Fruit fly (Drosophila melanogaster): ENCODE measurements around the gene tomboy20.

tomboy20 gene

dm6 chr3R:10747650-10748049, 11.9 kb upstream of the tomboy20 start (continued):
- peak; percentile 45 for TF ChIP-seq CG2120 (GFP tag; optimal IDR thresholded peaks at IDR 0.05)
- TF ChIP-seq prd (optimal IDR thresholded peaks at IDR 0.05), result no peak
- TF ChIP-seq prd (GFP tag; IDR thresholded peaks at IDR 0.05), result 0 out of 3 replicates have a peak, but pooled peaks have one; percentile 11
- no peak for TF ChIP-seq CG9215 (GFP tag; IDR thresholded peaks at IDR 0.05)
- no peak for TF ChIP-seq CG6854 (GFP tag; optimal IDR thresholded peaks at IDR 0.05)
- peak; percentile 36 for TF ChIP-seq Fer3 (tag; optimal IDR thresholded peaks at IDR 0.05)
- no peak for TF ChIP-seq ssp (GFP tag; IDR thresholded peaks at IDR 0.05)
- TF ChIP-seq CG4730 (GFP tag; IDR thresholded peaks at IDR 0.05), result no peak
- TF ChIP-seq mam (GFP tag; optimal IDR thresholded peaks at IDR 0.05), result peak; percentile 19
- TF ChIP-seq stc (GFP tag; IDR thresholded peaks at IDR 0.05), result 0 out of 2 replicates have a peak, but pooled peaks have one; percentile 13

dm6 chr3R:10726714-10727113, 9.0 kb downstream of the tomboy20 start:
- no peak for TF ChIP-seq CG14050 (GFP tag; IDR thresholded peaks at IDR 0.05)
- no peak for TF ChIP-seq vfl (GFP tag; optimal IDR thresholded peaks at IDR 0.05)
- TF ChIP-seq CG3281 (GFP tag; optimal IDR thresholded peaks at IDR 0.05), result peak; percentile 24
- TF ChIP-seq CG15514 (GFP tag; optimal IDR thresholded peaks at IDR 0.05), result peak; percentile 9
- peak; percentile 58 for TF ChIP-seq lab (GFP tag; optimal IDR thresholded peaks at IDR 0.05)
- TF ChIP-seq Meics (GFP tag; optimal IDR thresholded peaks at IDR 0.05), result peak; percentile 7
- no peak for TF ChIP-seq ttk (GFP tag; IDR thresholded peaks at IDR 0.05)
- 0 out of 2 replicates have a peak, but pooled peaks have one; percentile 23 for TF ChIP-seq sob (GFP tag; IDR thresholded peaks at IDR 0.05)
- TF ChIP-seq Rfx (GFP tag; IDR thresholded peaks at IDR 0.05), result 0 out of 2 replicates have a peak, but pooled peaks have one; percentile 30
- TF ChIP-seq CG18599 (GFP tag; optimal IDR thresholded peaks at IDR 0.05), result peak; percentile 68
- no peak for TF ChIP-seq cad (GFP tag; optimal IDR thresholded peaks at IDR 0.05)

- TF ChIP-seq CG4730 (GFP tag; IDR thresholded peaks at IDR 0.05) (no peak), fd96Cb (tag; optimal IDR thresholded peaks at IDR 0.05) (no peak), CG5180 (GFP tag; optimal IDR thresholded peaks at IDR 0.05) (no peak), oc (tag; optimal IDR thresholded peaks at IDR 0.05) (no peak), CG10462 (GFP tag; optimal IDR thresholded peaks at IDR 0.05) (no peak), grn (GFP tag; optimal IDR thresholded peaks at IDR 0.05) (no peak), CG1792 (GFP tag; optimal IDR thresholded peaks at IDR 0.05) (no peak), CG8359 (GFP tag; optimal IDR thresholded peaks at IDR 0.05; ENCODE audit: borderline replicate concordance) (no peak), CG3163 (GFP tag; optimal IDR thresholded peaks at IDR 0.05) (no peak), Sox102F (GFP tag; optimal IDR thresholded peaks at IDR 0.05) (no peak), CTCF (GFP tag; optimal IDR thresholded peaks at IDR 0.05) (no peak)
These were observed 21.3 kb downstream of the tomboy20 start, which contains the start of gene CG4073 for dm6 chr3R:10714498-10714897. Gene CG4073, plus strand, starts transcription at chr3R:10714798.

- TF ChIP-seq CG11504 (tag; optimal IDR thresholded peaks at IDR 0.05), result peak; percentile 81
- TF ChIP-seq hb (GFP tag; IDR thresholded peaks at IDR 0.05; ENCODE audit: partially characterized antibody), result no peak
These were observed 24.6 kb downstream of the tomboy20 start, which contains the start of gene CG14689 for dm6 chr3R:10711148-10711547. Gene CG14689, minus strand, starts transcription at chr3R:10711248.

dm6 chr3R:10709264-10709663, 26.5 kb downstream of the tomboy20 start, which contains the start of gene CG31373:
Gene CG31373, minus strand, starts transcription at chr3R:10709364.
- TF ChIP-seq dmrt99B (tag; optimal IDR thresholded peaks at IDR 0.05), result no peak
- no peak for TF ChIP-seq Lpt (GFP tag; optimal IDR thresholded peaks at IDR 0.05)
- peak; percentile 61 for TF ChIP-seq CG8388 (GFP tag; optimal IDR thresholded peaks at IDR 0.05)
- peak in 1 of 2 experiments; percentile 12 for TF ChIP-seq crp (GFP tag; optimal IDR thresholded peaks at IDR 0.05)
- TF ChIP-seq Hand (GFP tag; optimal IDR thresholded peaks at IDR 0.05), result no peak
- no peak for TF ChIP-seq gem (tag; optimal IDR thresholded peaks at IDR 0.05)
- no peak for TF ChIP-seq jumu (GFP tag; optimal IDR thresholded peaks at IDR 0.05)
- TF ChIP-seq Sox100B (GFP tag; optimal IDR thresholded peaks at IDR 0.05), result no peak
- TF ChIP-seq B-H1 (GFP tag; IDR thresholded peaks at IDR 0.05), result no peak
- no peak for TF ChIP-seq Ptx1 (GFP tag; IDR thresholded peaks at IDR 0.05)
- TF ChIP-seq CG18262 (tag; optimal IDR thresholded peaks at IDR 0.05), result no peak
- no peak for TF ChIP-seq sisA (GFP tag; IDR thresholded peaks at IDR 0.05)
- no peak for TF ChIP-seq CG1233 (GFP tag; optimal IDR thresholded peaks at IDR 0.05)

All from whole organism, embryonic.